Worm (Caenorhabditis elegans) whole organism, young adult: ENCODE data around the gene ZK666.2.

Source experiments
- B0035.1 ChIP-seq: sonication (generic microtip); optimal IDR thresholded peaks from 2 replicates; lab custom pipeline; 2016; ENCODE audit warnings: missing genetic modification characterization, mild to moderate bottlenecking, missing compliant biosample characterization, missing genotype, missing genetic modification reagents
- B0261.1 ChIP-seq: sonication (generic microtip); optimal IDR thresholded peaks from 2 replicates; lab custom pipeline; 2016; ENCODE audit warnings: mild to moderate bottlenecking, missing genetic modification characterization, moderate library complexity, missing compliant biosample characterization
- B0336.3 ChIP-seq: fragments of 200-800 bp; sonication (Bioruptor generic); IDR thresholded peaks from 2 replicates; pipeline ENCODE4 v1.3.6; 2022; ENCODE audit warnings: missing genetic modification characterization, missing compliant biosample characterization
- C06A6.2 ChIP-seq: fragments of 200-800 bp; sonication (Bioruptor generic); conservative IDR thresholded peaks from 2 replicates; pipeline ENCODE4 v1.3.6; 2022; ENCODE audit warnings: missing genetic modification characterization, missing compliant biosample characterization
- F33H1.4 ChIP-seq: fragments of 200-800 bp; sonication (Bioruptor generic); IDR thresholded peaks from 2 replicates; pipeline ENCODE4 v1.3.6; 2022; ENCODE audit warnings: missing genetic modification reagents, missing genetic modification characterization, missing compliant biosample characterization
- F49E8.2 ChIP-seq: sonication (generic microtip); optimal IDR thresholded peaks from 3 replicates; lab custom pipeline; 2017; ENCODE audit warnings: missing genetic modification characterization, mild to moderate bottlenecking, missing compliant biosample characterization, antibody characterized with exemption, moderate library complexity; ENCODE audit not compliant: insufficient read depth
- F52B5.7 ChIP-seq: sonication (generic microtip); optimal IDR thresholded peaks from 2 replicates; lab custom pipeline; 2016; ENCODE audit warnings: mild to moderate bottlenecking, missing genetic modification characterization, missing compliant biosample characterization
- K12H6.12 ChIP-seq: fragments of 200-800 bp; sonication (Bioruptor generic); optimal IDR thresholded peaks from 2 replicates; lab custom pipeline; 2018; ENCODE audit warnings: mild to moderate bottlenecking, missing genetic modification characterization, missing compliant biosample characterization
- Y53G8AR.9 ChIP-seq: fragments of 200-800 bp; sonication (Bioruptor generic); conservative IDR thresholded peaks from 2 replicates; pipeline ENCODE4 v1.3.6; 2022; ENCODE audit warnings: missing genetic modification reagents, missing genetic modification characterization, missing compliant biosample characterization
- atf-7 ChIP-seq: sonication (generic microtip); optimal IDR thresholded peaks from 2 replicates; lab custom pipeline; 2017; ENCODE audit warnings: mild to moderate bottlenecking, missing genetic modification characterization, missing compliant biosample characterization
- athp-1 ChIP-seq: sonication (generic microtip); optimal IDR thresholded peaks from 2 replicates; lab custom pipeline; 2017; ENCODE audit warnings: mild to moderate bottlenecking, missing genetic modification characterization, missing compliant biosample characterization
- attf-5 ChIP-seq: fragments of 200-800 bp; sonication (Bioruptor generic); optimal IDR thresholded peaks from 2 replicates; lab custom pipeline; 2018; ENCODE audit warnings: mild to moderate bottlenecking, missing genetic modification characterization, missing compliant biosample characterization
- cebp-1 ChIP-seq, 2 experiments: fragments of 200-800 bp in 1 of 2; sonication (Bioruptor generic) in 1 of 2; sonication (generic microtip) in 1 of 2; IDR thresholded peaks in 1 of 2; optimal IDR thresholded peaks in 1 of 2; 2 replicates each; pipeline versions ENCODE4 v1.3.6 to Lab custom; 2017 to 2022; ENCODE audit warnings: missing compliant biosample characterization in 2 of 2, missing genetic modification characterization in 2 of 2, mild to moderate bottlenecking in 1 of 2, missing genetic modification reagents in 1 of 2, moderate library complexity in 1 of 2
- dox-1 ChIP-seq: fragments of 200-800 bp; sonication (Bioruptor generic); IDR thresholded peaks from 2 replicates; pipeline ENCODE4 v1.3.6; 2022; ENCODE audit warnings: missing genetic modification reagents, missing genetic modification characterization, missing compliant biosample characterization
- ekl-4 ChIP-seq: fragments of 200-800 bp; sonication (Bioruptor generic); IDR thresholded peaks from 2 replicates; pipeline ENCODE4 v1.3.6; 2022; ENCODE audit warnings: missing genetic modification reagents, missing genetic modification characterization, missing compliant biosample characterization
- ets-4 ChIP-seq: fragments of 200-800 bp; sonication (Bioruptor generic); optimal IDR thresholded peaks from 2 replicates; lab custom pipeline; 2018; ENCODE audit warnings: mild to moderate bottlenecking, missing genetic modification characterization, missing compliant biosample characterization
- hmg-1.2 ChIP-seq: fragments of 200-800 bp; sonication (Bioruptor generic); IDR thresholded peaks from 2 replicates; pipeline ENCODE4 v1.3.6; 2022; ENCODE audit warnings: missing genetic modification reagents, missing genetic modification characterization, missing compliant biosample characterization
- let-526 ChIP-seq: fragments of 200-800 bp; sonication (Bioruptor generic); IDR thresholded peaks from 2 replicates; pipeline ENCODE4 v1.3.6; 2022; ENCODE audit warnings: missing genetic modification reagents, missing genetic modification characterization, missing compliant biosample characterization
- let-607 ChIP-seq, 2 experiments: fragments of 200-800 bp in 1 of 2; sonication (Bioruptor generic) in 1 of 2; sonication (generic microtip) in 1 of 2; optimal IDR thresholded peaks; 2 replicates each; lab custom pipeline; 2016 to 2018; ENCODE audit warnings: mild to moderate bottlenecking in 2 of 2, missing compliant biosample characterization in 2 of 2, missing genetic modification characterization in 2 of 2, moderate library complexity in 2 of 2, missing genotype in 1 of 2
- lin-26 ChIP-seq: fragments of 200-800 bp; sonication (Bioruptor generic); IDR thresholded peaks from 2 replicates; pipeline ENCODE4 v1.3.6; 2022; ENCODE audit warnings: missing genetic modification reagents, missing genetic modification characterization, missing compliant biosample characterization
- lin-40 ChIP-seq: sonication (generic microtip); optimal IDR thresholded peaks from 2 replicates; lab custom pipeline; 2016; ENCODE audit warnings: missing genetic modification characterization, mild to moderate bottlenecking, missing compliant biosample characterization, missing genotype, missing genetic modification reagents
- lsy-27 ChIP-seq: sonication (generic microtip); optimal IDR thresholded peaks from 2 replicates; lab custom pipeline; 2017; ENCODE audit warnings: missing genetic modification characterization, mild to moderate bottlenecking, missing compliant biosample characterization, antibody characterized with exemption, missing genotype, borderline replicate concordance; ENCODE audit not compliant: insufficient read depth
- madf-10 ChIP-seq: sonication (generic microtip); optimal IDR thresholded peaks from 2 replicates; lab custom pipeline; 2016; ENCODE audit warnings: mild to moderate bottlenecking, missing genetic modification characterization, missing compliant biosample characterization
- madf-6 ChIP-seq: fragments of 200-800 bp; sonication (Bioruptor generic); IDR thresholded peaks from 2 replicates; pipeline ENCODE4 v1.3.6; 2022; ENCODE audit warnings: missing genetic modification reagents, missing genetic modification characterization, missing compliant biosample characterization
- mcd-1 ChIP-seq: fragments of 200-800 bp; sonication (Bioruptor generic); IDR thresholded peaks from 2 replicates; pipeline ENCODE4 v1.3.6; 2022; ENCODE audit warnings: missing genetic modification reagents, missing genetic modification characterization, missing compliant biosample characterization
- nfyb-1 ChIP-seq: fragments of 200-800 bp; sonication (Bioruptor generic); IDR thresholded peaks from 2 replicates; pipeline ENCODE4 v1.3.6; 2022; ENCODE audit warnings: missing genetic modification reagents, missing genetic modification characterization, missing compliant biosample characterization
- nhr-120 ChIP-seq: fragments of 200-800 bp; sonication (Bioruptor generic); IDR thresholded peaks from 2 replicates; pipeline ENCODE4 v1.3.6; 2022; ENCODE audit warnings: missing genetic modification characterization, missing compliant biosample characterization
- nhr-179 ChIP-seq: sonication (generic microtip); optimal IDR thresholded peaks from 2 replicates; lab custom pipeline; 2016; ENCODE audit warnings: mild to moderate bottlenecking, missing genetic modification characterization, missing compliant biosample characterization
- nhr-80 ChIP-seq: sonication (generic microtip); optimal IDR thresholded peaks from 2 replicates; lab custom pipeline; 2016; ENCODE audit warnings: missing genetic modification characterization, missing compliant biosample characterization
- tbp1 ChIP-seq: fragments of 200-800 bp; sonication (Bioruptor generic); optimal IDR thresholded peaks from 2 replicates; lab custom pipeline; 2018; ENCODE audit warnings: mild to moderate bottlenecking, missing genetic modification characterization, missing compliant biosample characterization
- unc-62 ChIP-seq: fragments of 150-350 bp; optimal IDR thresholded peaks from 2 replicates; lab custom pipeline; 2014; ENCODE audit warnings: missing biosample characterization, missing genetic modification reagents, missing genetic modification characterization
- ztf-18 ChIP-seq: sonication (generic microtip); optimal IDR thresholded peaks from 2 replicates; lab custom pipeline; 2016; ENCODE audit warnings: missing genotype, mild to moderate bottlenecking, missing genetic modification characterization, missing compliant biosample characterization
- ztf-22 ChIP-seq: fragments of 200-800 bp; sonication (Bioruptor generic); optimal IDR thresholded peaks from 2 replicates; lab custom pipeline; 2018; ENCODE audit warnings: mild to moderate bottlenecking, missing genetic modification characterization, moderate library complexity, missing compliant biosample characterization
- ztf-26 ChIP-seq: sonication (generic microtip); optimal IDR thresholded peaks from 2 replicates; lab custom pipeline; 2017; ENCODE audit warnings: missing genetic modification characterization, missing compliant biosample characterization

ZK666.2 gene

DNA sequence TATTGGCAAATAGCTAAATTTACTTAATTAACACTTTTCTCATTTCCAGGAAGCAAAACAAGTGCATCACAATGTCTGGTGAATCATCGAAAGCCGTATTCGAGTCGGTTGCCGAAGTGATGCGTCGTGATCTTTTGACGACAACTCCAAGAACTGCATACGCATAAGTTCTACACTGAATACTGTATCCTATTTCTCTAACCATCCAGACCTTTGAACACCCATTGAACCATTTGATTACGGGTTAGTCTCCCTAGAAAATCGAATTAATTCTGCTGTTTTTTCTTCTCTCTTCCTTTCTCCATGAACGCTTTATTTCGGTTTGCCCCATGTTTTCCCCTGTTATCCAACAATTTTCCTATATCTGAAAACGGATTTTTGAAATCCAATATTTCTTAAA lies 22.0 kb downstream of the ZK666.2 start, which contains the start of gene lin-56:
Gene lin-56, plus strand, starts transcription at position 301 of the 400 bp plus-strand sequence.
- TF ChIP-seq athp-1: no peak
- no peak for TF ChIP-seq F33H1.4 (GFP tag; lab: Robert Waterston, UW)
- TF ChIP-seq B0336.3 (GFP tag; lab: Robert Waterston, UW): no peak
- 0 out of 2 replicates have a peak, but pooled peaks have one; percentile 16 for TF ChIP-seq nfyb-1 (GFP tag; lab: Robert Waterston, UW)
- TF ChIP-seq ekl-4: no peak
- TF ChIP-seq let-526: peak; percentile 63; the same call in 1 of the 2 replicates

ce11 chrII:10447348-10448316 lies 24.1 kb downstream of the ZK666.2 start, which contains the start of gene ZK673.2:
ZK673.2 (plus strand) TSS chrII:10448266.
- TF ChIP-seq atf-7 (tag; lab: Kevin White, UChicago): peak; percentile 78
- peak; percentile 80 for TF ChIP-seq ztf-22 (GFP tag; lab: Kevin White, UChicago)
- TF ChIP-seq K12H6.12 (tag; lab: Kevin White, UChicago): peak; percentile 7
- no peak for TF ChIP-seq B0035.1
- TF ChIP-seq ztf-26 (tag; lab: Kevin White, UChicago): peak; percentile 43
- peak; percentile 9; the same call in 1 of the 2 replicates for TF ChIP-seq madf-6 (GFP tag; lab: Robert Waterston, UW)
- no peak for TF ChIP-seq lsy-27 (tag; lab: Kevin White, UChicago)
- TF ChIP-seq ztf-18 (tag; lab: Kevin White, UChicago): no peak
- TF ChIP-seq lin-26 (GFP tag; lab: Robert Waterston, UW): no peak
- TF ChIP-seq cebp-1 (GFP tag; IDR thresholded peaks at IDR 0.05; lab: Robert Waterston, UW): peak; percentile 24; the same call in 1 of the 2 replicates
- peak; percentile 75 for TF ChIP-seq cebp-1 (tag; optimal IDR thresholded peaks at IDR 0.05; lab: Kevin White, UChicago)
- TF ChIP-seq attf-5 (GFP tag; lab: Kevin White, UChicago): peak; percentile 45
- TF ChIP-seq ets-4: peak; percentile 23
- TF ChIP-seq hmg-1.2: no peak
- peak in 1 of 2 experiments; percentile 35 for TF ChIP-seq let-607 (tag; optimal IDR thresholded peaks at IDR 0.05; lab: Kevin White, UChicago)
- peak; percentile 39 for TF ChIP-seq unc-62 (GFP tag; lab: Kevin White, UChicago)
- TF ChIP-seq nhr-179: no peak
- TF ChIP-seq C06A6.2 (GFP tag; lab: Robert Waterston, UW): 0 out of 2 replicates have a peak, but pooled peaks have one; percentile 11
- peak; percentile 24; the same call in 1 of the 2 replicates for TF ChIP-seq dox-1
- TF ChIP-seq madf-10 (tag; lab: Kevin White, UChicago): no peak
- TF ChIP-seq lin-40 (tag; lab: Kevin White, UChicago): peak; percentile 50
- no peak for TF ChIP-seq athp-1
- peak; percentile 13 for TF ChIP-seq F49E8.2 (tag; lab: Kevin White, UChicago)
- no peak for TF ChIP-seq B0261.1 (tag; lab: Kevin White, UChicago)
- TF ChIP-seq mcd-1 (GFP tag; lab: Robert Waterston, UW): peak; percentile 15; the same call in 1 of the 2 replicates
- peak; percentile 29 for TF ChIP-seq tbp1 (GFP tag; lab: Kevin White, UChicago)
- TF ChIP-seq nhr-80 (tag; lab: Kevin White, UChicago): peak; percentile 90
- TF ChIP-seq F52B5.7: no peak
- TF ChIP-seq nhr-120 (GFP tag; lab: Robert Waterston, UW): no peak
- 0 out of 2 replicates have a peak, but pooled peaks have one; percentile 55 for TF ChIP-seq Y53G8AR.9 (GFP tag; lab: Robert Waterston, UW)
